Worm (Caenorhabditis elegans): ENCODE results near the gene srw-136.

DNA sequence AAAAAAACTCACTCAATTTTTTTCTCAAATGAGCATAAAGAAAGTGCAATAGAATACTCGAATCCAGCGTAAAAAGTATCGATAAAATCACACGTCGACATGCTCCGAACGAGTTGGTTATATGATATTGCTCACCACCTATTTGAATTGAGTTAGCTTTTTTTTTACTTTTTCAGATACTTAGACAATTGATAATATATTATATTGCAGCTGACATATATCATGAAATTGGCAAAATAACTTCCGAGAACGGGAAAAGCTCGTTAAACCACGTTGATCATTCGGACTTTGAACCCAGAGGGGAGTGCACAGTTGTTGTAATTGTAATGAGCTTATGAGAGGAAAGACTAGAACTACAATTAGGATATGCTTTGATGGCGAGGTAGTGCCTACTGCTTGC is at the start of gene srw-136:
- TF ChIP-seq pqm-1 (tag; optimal IDR thresholded peaks at IDR 0.05) (no peak), C38D4.7 (GFP tag; optimal IDR thresholded peaks at IDR 0.05) (no peak), tbx-2 (tag; optimal IDR thresholded peaks at IDR 0.05) (no peak), che-1 (tag; optimal IDR thresholded peaks at IDR 0.05) (no peak), unc-55 (GFP tag; optimal IDR thresholded peaks at IDR 0.05) (no peak), npax-4 (tag; optimal IDR thresholded peaks at IDR 0.05) (no peak), pha-4 (tag; optimal IDR thresholded peaks at IDR 0.05) (no peak), pag-3 (tag; optimal IDR thresholded peaks at IDR 0.05; ENCODE audit: borderline replicate concordance) (no peak), C08G9.2 (tag; optimal IDR thresholded peaks at IDR 0.05) (no peak), hlh-15 (tag; optimal IDR thresholded peaks at IDR 0.05) (no peak), eyg-1 (tag; optimal IDR thresholded peaks at IDR 0.05) (no peak), pat-9 (tag; optimal IDR thresholded peaks at IDR 0.05) (no peak), ama-1 (optimal IDR thresholded peaks at IDR 0.05) (no peak)

Data from whole organism, late embryonic.